Fruit fly (Drosophila melanogaster) whole organism, embryonic: ENCODE results near the gene mRpL28.
A peak's percentile ranks its signal among the peaks of the same experiment; 100 is the strongest.

Experiments used
- CG12236 ChIP-seq: fragments of 200-800 bp; sonication (Bioruptor generic); optimal IDR thresholded peaks from 2 replicates; lab custom pipeline; 2016; ENCODE audit warnings: missing biosample characterization, missing genetic modification characterization
- chm ChIP-seq: fragments of 200-800 bp; sonication (Bioruptor generic); IDR thresholded peaks from 2 replicates; pipeline ENCODE4 v1.3.6; 2022; ENCODE audit warnings: missing biosample characterization, missing genetic modification characterization
- pzg ChIP-seq: fragments of 200-800 bp; sonication (Bioruptor generic); optimal IDR thresholded peaks from 3 replicates; lab custom pipeline; 2018; ENCODE audit warnings: missing biosample characterization, mild to moderate bottlenecking, missing genetic modification characterization, moderate library complexity

- TF ChIP-seq pzg (peak; percentile 54), CG12236 (peak; percentile 50), chm (peak; percentile 94)
Observed at dm6 chr2L:4945300-4945699, 28.5 kb upstream of the mRpL28 start, which contains the start of the genes mRpL24 and betaggt-I.
